Fruit fly (Drosophila melanogaster) whole organism, embryonic: ENCODE measurements around the gene Gr64a.

ENCODE experiments used
- Ada2b ChIP-seq: fragments of 200-800 bp; sonication (Bioruptor generic); IDR thresholded peaks from 2 replicates; pipeline ENCODE4 v1.3.6; 2022; ENCODE audit warnings: missing biosample characterization, missing genetic modification characterization
- CG1024 ChIP-seq: fragments of 200-800 bp; sonication (Bioruptor generic); IDR thresholded peaks from 2 replicates; pipeline ENCODE4 v1.3.6; 2022; ENCODE audit warnings: missing biosample characterization, missing genetic modification characterization
- CG10565 ChIP-seq: fragments of 200-800 bp; sonication (Bioruptor generic); optimal IDR thresholded peaks from 3 replicates; lab custom pipeline; 2016; ENCODE audit warnings: missing biosample characterization, mild to moderate bottlenecking, missing genetic modification characterization
- CG11504 ChIP-seq: fragments of 200-800 bp; sonication (Bioruptor generic); optimal IDR thresholded peaks from 3 replicates; lab custom pipeline; 2019; ENCODE audit warnings: missing biosample characterization, mild to moderate bottlenecking, missing genetic modification characterization, moderate library complexity
- CG11560 ChIP-seq: fragments of 200-800 bp; sonication (Bioruptor generic); IDR thresholded peaks from 3 replicates; pipeline ENCODE4 v1.3.6; 2022; ENCODE audit warnings: missing biosample characterization, missing genetic modification characterization
- CG11696 ChIP-seq: fragments of 200-800 bp; sonication (Bioruptor generic); IDR thresholded peaks from 2 replicates; pipeline ENCODE4 v1.3.6; 2022; ENCODE audit warnings: missing biosample characterization, missing genetic modification characterization
- CG12219 ChIP-seq: fragments of 200-800 bp; sonication (Bioruptor generic); optimal IDR thresholded peaks from 3 replicates; lab custom pipeline; 2018; ENCODE audit warnings: missing biosample characterization, mild to moderate bottlenecking, missing genetic modification characterization
- CG1233 ChIP-seq: fragments of 200-800 bp; sonication (Bioruptor generic); optimal IDR thresholded peaks from 4 replicates; lab custom pipeline; 2018; ENCODE audit warnings: missing biosample characterization, mild to moderate bottlenecking, missing genetic modification characterization
- CG12942 ChIP-seq: fragments of 200-800 bp; sonication (Bioruptor generic); optimal IDR thresholded peaks from 3 replicates; lab custom pipeline; 2016; ENCODE audit warnings: missing biosample characterization, missing genetic modification characterization
- CG13123 ChIP-seq: fragments of 200-800 bp; sonication (Bioruptor generic); optimal IDR thresholded peaks from 2 replicates; lab custom pipeline; 2016; ENCODE audit warnings: missing biosample characterization, missing genetic modification characterization
- CG14050 ChIP-seq: fragments of 200-800 bp; sonication (Bioruptor generic); IDR thresholded peaks from 3 replicates; pipeline ENCODE4 v1.3.6; 2022; ENCODE audit warnings: missing biosample characterization, missing genetic modification characterization
- CG15696 ChIP-seq: fragments of 200-800 bp; sonication (Bioruptor generic); optimal IDR thresholded peaks from 2 replicates; lab custom pipeline; 2019; ENCODE audit warnings: missing biosample characterization, mild to moderate bottlenecking, missing genetic modification characterization, moderate library complexity
- CG17186 ChIP-seq: fragments of 200-800 bp; sonication (Bioruptor generic); optimal IDR thresholded peaks from 3 replicates; lab custom pipeline; 2017; ENCODE audit warnings: missing biosample characterization, missing genetic modification reagents, missing genetic modification characterization
- CG17361 ChIP-seq: fragments of 200-800 bp; sonication (Bioruptor generic); IDR thresholded peaks from 3 replicates; pipeline ENCODE4 v1.3.6; 2022; ENCODE audit warnings: missing biosample characterization, missing genetic modification characterization
- CG17802 ChIP-seq: fragments of 200-800 bp; sonication (Bioruptor generic); optimal IDR thresholded peaks from 2 replicates; lab custom pipeline; 2018; ENCODE audit warnings: missing biosample characterization, mild to moderate bottlenecking, missing genetic modification characterization, moderate library complexity
- CG18476 ChIP-seq: fragments of 200-800 bp; sonication (Bioruptor generic); optimal IDR thresholded peaks from 2 replicates; lab custom pipeline; 2016; ENCODE audit warnings: missing biosample characterization, mild to moderate bottlenecking, missing genetic modification characterization
- CG18764 ChIP-seq: fragments of 200-800 bp; sonication (Bioruptor generic); optimal IDR thresholded peaks from 3 replicates; lab custom pipeline; 2016; ENCODE audit warnings: missing biosample characterization, missing genetic modification characterization
- CG2202 ChIP-seq: fragments of 200-800 bp; sonication (Bioruptor generic); optimal IDR thresholded peaks from 2 replicates; lab custom pipeline; 2018; ENCODE audit warnings: missing biosample characterization, mild to moderate bottlenecking, missing genetic modification characterization
- CG2875 ChIP-seq: fragments of 200-800 bp; sonication (Bioruptor generic); optimal IDR thresholded peaks from 2 replicates; lab custom pipeline; 2017; ENCODE audit warnings: missing biosample characterization, mild to moderate bottlenecking, missing genetic modification characterization, missing genetic modification reagents
- CG34422 ChIP-seq: fragments of 200-800 bp; sonication (Bioruptor generic); IDR thresholded peaks from 3 replicates; pipeline ENCODE4 v1.3.6; 2022; ENCODE audit warnings: missing biosample characterization, missing genetic modification characterization
- CG43689 ChIP-seq: fragments of 200-800 bp; sonication (Bioruptor generic); IDR thresholded peaks from 2 replicates; pipeline ENCODE4 v1.3.6; 2022; ENCODE audit warnings: missing biosample characterization, missing genetic modification characterization
- CG9727 ChIP-seq: fragments of 200-800 bp; sonication (Bioruptor generic); optimal IDR thresholded peaks from 3 replicates; lab custom pipeline; 2017; ENCODE audit warnings: missing biosample characterization, mild to moderate bottlenecking, missing genetic modification characterization
- CG9817 ChIP-seq: fragments of 200-800 bp; sonication (Bioruptor generic); optimal IDR thresholded peaks from 2 replicates; lab custom pipeline; 2018; ENCODE audit warnings: missing biosample characterization, mild to moderate bottlenecking, missing genetic modification characterization, moderate library complexity
- Chrac-16 ChIP-seq: fragments of 200-800 bp; sonication (Bioruptor generic); optimal IDR thresholded peaks from 3 replicates; lab custom pipeline; 2016; ENCODE audit warnings: missing biosample characterization, missing genetic modification characterization
- Doc2 ChIP-seq: fragments of 200-800 bp; sonication (Bioruptor generic); IDR thresholded peaks from 2 replicates; pipeline ENCODE4 v1.3.6; 2022; ENCODE audit warnings: missing biosample characterization, missing genetic modification characterization
- Elba2 ChIP-seq: fragments of 200-800 bp; sonication (Bioruptor generic); optimal IDR thresholded peaks from 3 replicates; lab custom pipeline; 2016; ENCODE audit warnings: missing biosample characterization, missing genetic modification characterization
- Lhr ChIP-seq: fragments of 200-800 bp; sonication (Bioruptor generic); optimal IDR thresholded peaks from 3 replicates; lab custom pipeline; 2017; ENCODE audit warnings: mild to moderate bottlenecking, missing biosample characterization, missing genetic modification reagents, missing genetic modification characterization
- MTF-1 ChIP-seq: fragments of 200-800 bp; sonication (Bioruptor generic); optimal IDR thresholded peaks from 2 replicates; lab custom pipeline; 2018; ENCODE audit warnings: missing biosample characterization, mild to moderate bottlenecking, missing genetic modification characterization, borderline replicate concordance
- Mes4 ChIP-seq: fragments of 200-800 bp; sonication (Bioruptor generic); optimal IDR thresholded peaks from 2 replicates; lab custom pipeline; 2016; ENCODE audit warnings: missing biosample characterization, missing genetic modification characterization
- Myb ChIP-seq: fragments of 200-800 bp; sonication (Bioruptor generic); optimal IDR thresholded peaks from 2 replicates; lab custom pipeline; 2016; ENCODE audit warnings: missing biosample characterization, missing genetic modification characterization
- Sry-β ChIP-seq: fragments of 200-800 bp; sonication (Bioruptor generic); optimal IDR thresholded peaks from 2 replicates; lab custom pipeline; 2018; ENCODE audit warnings: missing biosample characterization, mild to moderate bottlenecking, missing genetic modification characterization, moderate library complexity
- Usf ChIP-seq: fragments of 200-800 bp; sonication (Bioruptor generic); optimal IDR thresholded peaks from 2 replicates; lab custom pipeline; 2017; ENCODE audit warnings: missing genotype, missing biosample characterization, missing genetic modification characterization
- bowl ChIP-seq: fragments of 200-800 bp; sonication (Bioruptor generic); IDR thresholded peaks from 2 replicates; pipeline ENCODE4 v1.3.6; 2022; ENCODE audit warnings: missing biosample characterization, missing genetic modification characterization
- btn ChIP-seq: fragments of 200-800 bp; sonication (Bioruptor generic); optimal IDR thresholded peaks from 2 replicates; lab custom pipeline; 2016; ENCODE audit warnings: missing biosample characterization, missing genetic modification characterization
- crc ChIP-seq: fragments of 200-800 bp; sonication (Bioruptor generic); optimal IDR thresholded peaks from 2 replicates; lab custom pipeline; 2016; ENCODE audit warnings: missing biosample characterization, missing genetic modification characterization
- da ChIP-seq: fragments of 200-800 bp; sonication (Bioruptor generic); optimal IDR thresholded peaks from 2 replicates; lab custom pipeline; 2016; ENCODE audit warnings: missing biosample characterization, missing genetic modification characterization
- dpn ChIP-seq, 2 experiments: fragments of 200-800 bp; sonication (Bioruptor generic); optimal IDR thresholded peaks; 3 replicates each; lab custom pipeline; 2016; ENCODE audit warnings: missing biosample characterization in 2 of 2, missing genetic modification characterization in 2 of 2
- ems ChIP-seq: fragments of 200-800 bp; sonication (Bioruptor generic); optimal IDR thresholded peaks from 3 replicates; lab custom pipeline; 2016; ENCODE audit warnings: missing biosample characterization, missing genetic modification characterization
- jigr1 ChIP-seq: fragments of 200-800 bp; sonication (Bioruptor generic); IDR thresholded peaks from 3 replicates; pipeline ENCODE4 v1.3.6; 2022; ENCODE audit warnings: missing biosample characterization, missing genetic modification characterization
- kah ChIP-seq: fragments of 200-800 bp; sonication (Bioruptor generic); optimal IDR thresholded peaks from 2 replicates; lab custom pipeline; 2018; ENCODE audit warnings: missing biosample characterization, mild to moderate bottlenecking, missing genetic modification characterization
- mam ChIP-seq: fragments of 200-800 bp; sonication (Bioruptor generic); optimal IDR thresholded peaks from 3 replicates; lab custom pipeline; 2016; ENCODE audit warnings: missing biosample characterization, missing genetic modification characterization
- oc ChIP-seq: fragments of 200-800 bp; sonication (Bioruptor generic); optimal IDR thresholded peaks from 2 replicates; lab custom pipeline; 2018; ENCODE audit warnings: missing biosample characterization, mild to moderate bottlenecking, missing genetic modification characterization, moderate library complexity
- pnt ChIP-seq: fragments of 200-800 bp; sonication (Bioruptor generic); optimal IDR thresholded peaks from 3 replicates; lab custom pipeline; 2016; ENCODE audit warnings: missing biosample characterization, missing genetic modification characterization
- row ChIP-seq: fragments of 200-800 bp; sonication (Bioruptor generic); IDR thresholded peaks from 3 replicates; pipeline ENCODE4 v1.3.6; 2022; ENCODE audit warnings: missing biosample characterization, missing genetic modification characterization
- shn ChIP-seq: fragments of 200-800 bp; sonication (Bioruptor generic); optimal IDR thresholded peaks from 3 replicates; lab custom pipeline; 2016; ENCODE audit warnings: missing biosample characterization, missing genetic modification characterization
- sim ChIP-seq: fragments of 200-800 bp; sonication (Bioruptor generic); IDR thresholded peaks from 2 replicates; pipeline ENCODE4 v1.3.6; 2022; ENCODE audit warnings: missing biosample characterization, missing genetic modification characterization
- tna ChIP-seq: fragments of 200-800 bp; sonication (Bioruptor generic); IDR thresholded peaks from 2 replicates; pipeline ENCODE4 v1.3.6; 2022; ENCODE audit warnings: missing biosample characterization, missing genetic modification characterization; ENCODE audit not compliant: partially characterized antibody
- trh ChIP-seq: fragments of 200-800 bp; sonication (Bioruptor generic); optimal IDR thresholded peaks from 2 replicates; lab custom pipeline; 2016; ENCODE audit warnings: missing biosample characterization, missing genetic modification characterization
- wor ChIP-seq: fragments of 200-800 bp; sonication (Bioruptor generic); IDR thresholded peaks from 2 replicates; pipeline ENCODE4 v1.3.6; 2022; ENCODE audit warnings: missing biosample characterization, missing genetic modification characterization
- zen ChIP-seq: fragments of 200-800 bp; sonication (Bioruptor generic); optimal IDR thresholded peaks from 3 replicates; lab custom pipeline; 2018; ENCODE audit warnings: missing biosample characterization, mild to moderate bottlenecking, missing genetic modification characterization, moderate library complexity
- zfh1 ChIP-seq: fragments of 200-800 bp; sonication (Bioruptor generic); IDR thresholded peaks from 3 replicates; pipeline ENCODE4 v1.3.6; 2022; ENCODE audit warnings: missing biosample characterization, missing genetic modification characterization

Gr64a gene

dm6 chr3L:4016754-4017153 lies 9.8 kb upstream of the Gr64a start (continued):
- peak; percentile 58 for TF ChIP-seq CG18764
- peak; percentile 60 for TF ChIP-seq CG1233 (GFP tag; lab: Kevin White, UChicago)
- TF ChIP-seq Usf (GFP tag; lab: Kevin White, UChicago), result peak; percentile 33
- TF ChIP-seq trh, result peak; percentile 24
- TF ChIP-seq CG1024 (GFP tag; lab: Robert Waterston, UW), result 0 out of 2 replicates have a peak, but pooled peaks have one; percentile 46
- no peak for TF ChIP-seq CG13123 (GFP tag; lab: Kevin White, UChicago)
- peak; percentile 89 for TF ChIP-seq CG15696 (tag; lab: Kevin White, UChicago)
- no peak for TF ChIP-seq bowl (GFP tag; lab: Robert Waterston, UW)
- peak; percentile 58 for TF ChIP-seq CG2875 (GFP tag; lab: Kevin White, UChicago)
- peak; percentile 20 for TF ChIP-seq ems (GFP tag; lab: Kevin White, UChicago)
- peak; percentile 75 for TF ChIP-seq Chrac-16 (GFP tag; lab: Kevin White, UChicago)
- TF ChIP-seq Sry-β (GFP tag; lab: Kevin White, UChicago), result no peak
- TF ChIP-seq pnt (GFP tag; lab: Kevin White, UChicago), result peak; percentile 76
- TF ChIP-seq Myb (GFP tag; lab: Kevin White, UChicago), result no peak
- peak; percentile 28 for TF ChIP-seq CG9817
- peak; percentile 68 for TF ChIP-seq CG9727
- TF ChIP-seq CG17361 (GFP tag; lab: Robert Waterston, UW), result peak; percentile 64
- TF ChIP-seq CG12219 (GFP tag; lab: Kevin White, UChicago), result peak; percentile 65
- peak; percentile 12 for TF ChIP-seq da
- TF ChIP-seq Doc2 (GFP tag; lab: Robert Waterston, UW), result no peak
- no peak for TF ChIP-seq CG14050 (GFP tag; lab: Robert Waterston, UW)
- TF ChIP-seq Elba2 (GFP tag; lab: Kevin White, UChicago), result peak; percentile 42
- peak; percentile 60 for TF ChIP-seq CG2202 (tag; lab: Kevin White, UChicago)
- TF ChIP-seq oc, result no peak
- peak; percentile 60 to 71 for TF ChIP-seq dpn (GFP tag; optimal IDR thresholded peaks at IDR 0.05; lab: Kevin White, UChicago)
- peak; percentile 39 for TF ChIP-seq mam (GFP tag; lab: Kevin White, UChicago)
- no peak for TF ChIP-seq crc
- peak; percentile 90 for TF ChIP-seq zfh1
- TF ChIP-seq CG10565 (GFP tag; lab: Kevin White, UChicago), result no peak
- TF ChIP-seq CG12942, result peak; percentile 30
- no peak for TF ChIP-seq CG43689
- TF ChIP-seq zen (tag; lab: Kevin White, UChicago), result peak; percentile 85
- TF ChIP-seq shn, result peak; percentile 36
- peak; percentile 63; the same call in 2 of the 3 replicates for TF ChIP-seq CG34422
- 0 out of 2 replicates have a peak, but pooled peaks have one; percentile 38 for TF ChIP-seq CG11696 (GFP tag; lab: Robert Waterston, UW)
- peak; percentile 61 for TF ChIP-seq Ada2b
- TF ChIP-seq row (GFP tag; lab: Robert Waterston, UW), result peak; percentile 74
- TF ChIP-seq sim (GFP tag; lab: Robert Waterston, UW), result 0 out of 2 replicates have a peak, but pooled peaks have one; percentile 17
- peak; percentile 42 for TF ChIP-seq CG17186 (GFP tag; lab: Kevin White, UChicago)
- peak; percentile 70 for TF ChIP-seq CG11504 (tag; lab: Kevin White, UChicago)
- TF ChIP-seq CG11560 (tag; lab: Robert Waterston, UW), result peak; percentile 34; the same call in 1 of the 3 replicates
- TF ChIP-seq Lhr (GFP tag; lab: Kevin White, UChicago), result peak; percentile 34
- TF ChIP-seq btn, result peak; percentile 54
- TF ChIP-seq jigr1, result peak; percentile 36; the same call in 1 of the 3 replicates
- TF ChIP-seq tna (GFP tag; lab: Robert Waterston, UW), result no peak
- TF ChIP-seq CG17802, result peak; percentile 25
- TF ChIP-seq wor (GFP tag; lab: Robert Waterston, UW), result peak; percentile 58
- TF ChIP-seq CG18476 (GFP tag; lab: Kevin White, UChicago), result peak; percentile 24
- TF ChIP-seq kah (GFP tag; lab: Kevin White, UChicago), result peak; percentile 13
- TF ChIP-seq Mes4, result peak; percentile 54
- TF ChIP-seq MTF-1, result peak; percentile 63
